ENCODE assay signal across 1 fruit fly cellular context in the genomic region with DNA sequence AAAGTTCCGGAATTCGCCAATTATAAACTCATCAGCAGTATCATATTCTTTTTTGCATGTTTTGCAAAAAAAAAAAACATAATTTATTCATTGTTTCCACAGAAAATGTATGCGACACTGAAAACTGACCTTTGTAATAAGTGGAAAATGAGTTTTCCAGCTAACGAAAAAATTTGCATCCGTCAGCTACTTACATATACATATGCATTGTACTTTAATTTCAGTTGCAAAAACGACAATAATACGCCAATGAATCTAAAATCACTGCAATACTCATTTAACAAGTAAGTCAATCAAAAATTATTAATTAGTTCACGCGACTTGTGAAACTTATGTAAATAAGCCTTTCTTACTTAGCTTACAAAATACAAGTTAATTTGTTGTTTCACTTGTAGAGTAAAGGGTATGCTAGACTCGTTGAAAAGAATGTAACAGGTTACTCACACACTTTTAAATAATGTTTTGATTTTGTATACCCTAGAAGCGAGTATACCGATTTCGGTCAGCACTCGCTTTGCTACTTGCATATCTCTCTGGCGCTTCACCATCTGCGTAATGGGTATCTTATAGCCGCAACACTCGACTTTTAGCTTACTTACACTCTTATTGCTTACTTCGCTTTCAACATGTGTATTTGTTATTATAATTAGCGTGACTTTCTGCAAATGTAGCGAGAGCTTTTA.
TF ChIP-seq lines count a peak whose summit lies in the region.

No protein-coding gene starts in this region.

TF ChIP-seq in whole organism, embryonic, 481 proteins besides CTCF, POLR2A, EP300 and RAD21 (continued from another document and continues in another):
- peak; percentile 38 for TF ChIP-seq CG7786 (GFP tag; optimal IDR thresholded peaks at IDR 0.05; lab: Kevin White, UChicago)
- TF ChIP-seq mam (GFP tag; optimal IDR thresholded peaks at IDR 0.05; lab: Kevin White, UChicago) = peak; percentile 42
- TF ChIP-seq CkIIα-i1 (GFP tag; IDR thresholded peaks at IDR 0.05; lab: Robert Waterston, UW) = no peak
- TF ChIP-seq B-H2 (GFP tag; optimal IDR thresholded peaks at IDR 0.05; lab: Kevin White, UChicago) = no peak
- TF ChIP-seq CG10654 (GFP tag; optimal IDR thresholded peaks at IDR 0.05; lab: Kevin White, UChicago) = peak; percentile 22
- no peak for TF ChIP-seq hbn (GFP tag; IDR thresholded peaks at IDR 0.05; lab: Robert Waterston, UW; ENCODE audit: partially characterized antibody)
- TF ChIP-seq stc (GFP tag; IDR thresholded peaks at IDR 0.05; lab: Robert Waterston, UW) = no peak
- TF ChIP-seq CG15601 (tag; optimal IDR thresholded peaks at IDR 0.05; lab: Kevin White, UChicago) = no peak
- TF ChIP-seq CG12942 (GFP tag; optimal IDR thresholded peaks at IDR 0.05; lab: Kevin White, UChicago) = no peak
- no peak for TF ChIP-seq HLHmδ (GFP tag; optimal IDR thresholded peaks at IDR 0.05; lab: Kevin White, UChicago)
- peak; percentile 86 for TF ChIP-seq Med (GFP tag; lab: Kevin White, UChicago)
- TF ChIP-seq NC2α (GFP tag; optimal IDR thresholded peaks at IDR 0.05; lab: Kevin White, UChicago) = no peak
- TF ChIP-seq salm (tag; optimal IDR thresholded peaks at IDR 0.05; lab: Kevin White, UChicago) = no peak
- TF ChIP-seq lmd (GFP tag; IDR thresholded peaks at IDR 0.05; lab: Robert Waterston, UW) = peak; percentile 32; the same call in 1 of the 2 replicates
- TF ChIP-seq sna (GFP tag; IDR thresholded peaks at IDR 0.05; lab: Robert Waterston, UW; ENCODE audit: partially characterized antibody) = no peak
- no peak for TF ChIP-seq vfl (GFP tag; optimal IDR thresholded peaks at IDR 0.05; lab: Kevin White, UChicago)
- TF ChIP-seq CG16863 (GFP tag; optimal IDR thresholded peaks at IDR 0.05; lab: Kevin White, UChicago) = no peak
- no peak for TF ChIP-seq gcm (GFP tag; optimal IDR thresholded peaks at IDR 0.05; lab: Kevin White, UChicago)
- TF ChIP-seq zfh2 (GFP tag; optimal IDR thresholded peaks at IDR 0.05; lab: Kevin White, UChicago) = peak; percentile 29
- no peak for TF ChIP-seq BEAF-32 (GFP tag; optimal IDR thresholded peaks at IDR 0.05; lab: Kevin White, UChicago)
- TF ChIP-seq her (GFP tag; optimal IDR thresholded peaks at IDR 0.05; lab: Kevin White, UChicago) = no peak
- TF ChIP-seq al (GFP tag; IDR thresholded peaks at IDR 0.05; lab: Robert Waterston, UW) = no peak
- TF ChIP-seq Elba2 (GFP tag; optimal IDR thresholded peaks at IDR 0.05; lab: Kevin White, UChicago) = no peak
- no peak for TF ChIP-seq bigmax (GFP tag; optimal IDR thresholded peaks at IDR 0.05; lab: Kevin White, UChicago)
- TF ChIP-seq org-1 (GFP tag; optimal IDR thresholded peaks at IDR 0.05; lab: Kevin White, UChicago) = no peak
- no peak for TF ChIP-seq fu2 (GFP tag; optimal IDR thresholded peaks at IDR 0.05; lab: Kevin White, UChicago)
- no peak for TF ChIP-seq CG8478 (optimal IDR thresholded peaks at IDR 0.05; lab: Kevin White, UChicago)
- TF ChIP-seq Xrp1 (GFP tag; IDR thresholded peaks at IDR 0.05; lab: Robert Waterston, UW) = peak; percentile 64; the same call in 1 of the 2 replicates
- no peak for TF ChIP-seq Adf1 (GFP tag; IDR thresholded peaks at IDR 0.05; lab: Robert Waterston, UW)
- TF ChIP-seq CG18476 (GFP tag; optimal IDR thresholded peaks at IDR 0.05; lab: Kevin White, UChicago) = no peak
- TF ChIP-seq da (GFP tag; optimal IDR thresholded peaks at IDR 0.05; lab: Kevin White, UChicago) = no peak
- TF ChIP-seq seq (GFP tag; IDR thresholded peaks at IDR 0.05; lab: Robert Waterston, UW) = no peak
- TF ChIP-seq CG32772 (GFP tag; IDR thresholded peaks at IDR 0.05; lab: Robert Waterston, UW) = peak; percentile 50
- no peak for TF ChIP-seq Max (GFP tag; optimal IDR thresholded peaks at IDR 0.05; lab: Kevin White, UChicago)
- TF ChIP-seq Dll (GFP tag; IDR thresholded peaks at IDR 0.05; lab: Robert Waterston, UW; ENCODE audit: partially characterized antibody) = no peak
- no peak for TF ChIP-seq dm (GFP tag; optimal IDR thresholded peaks at IDR 0.05; lab: Kevin White, UChicago)
- no peak for TF ChIP-seq Scr (GFP tag; IDR thresholded peaks at IDR 0.05; lab: Robert Waterston, UW; ENCODE audit: partially characterized antibody)
- no peak for TF ChIP-seq Fer1 (GFP tag; optimal IDR thresholded peaks at IDR 0.05; lab: Kevin White, UChicago)
- TF ChIP-seq CG12391 (tag; optimal IDR thresholded peaks at IDR 0.05; lab: Kevin White, UChicago) = peak; percentile 16
- no peak for TF ChIP-seq NfI (GFP tag; optimal IDR thresholded peaks at IDR 0.05; lab: Kevin White, UChicago)
- TF ChIP-seq abd-A (tag; optimal IDR thresholded peaks at IDR 0.05; lab: Kevin White, UChicago) = no peak
- TF ChIP-seq dmrt11E (tag; optimal IDR thresholded peaks at IDR 0.05; lab: Kevin White, UChicago) = peak; percentile 32
- no peak for TF ChIP-seq CG13624 (GFP tag; optimal IDR thresholded peaks at IDR 0.05; lab: Kevin White, UChicago)
- no peak for TF ChIP-seq CG11504 (tag; optimal IDR thresholded peaks at IDR 0.05; lab: Kevin White, UChicago)
- TF ChIP-seq ase (GFP tag; IDR thresholded peaks at IDR 0.05; lab: Robert Waterston, UW) = 0 out of 3 replicates have a peak, but pooled peaks have one; percentile 21
- no peak for TF ChIP-seq CG7839 (tag; optimal IDR thresholded peaks at IDR 0.05; lab: Kevin White, UChicago)
- no peak for TF ChIP-seq Lhr (GFP tag; optimal IDR thresholded peaks at IDR 0.05; lab: Kevin White, UChicago)
- TF ChIP-seq gsb (GFP tag; IDR thresholded peaks at IDR 0.05; lab: Robert Waterston, UW) = no peak
- TF ChIP-seq Usf (GFP tag; optimal IDR thresholded peaks at IDR 0.05; lab: Kevin White, UChicago) = no peak
- TF ChIP-seq nerfin-1 (tag; optimal IDR thresholded peaks at IDR 0.05; lab: Kevin White, UChicago) = no peak
- TF ChIP-seq vvl (GFP tag; IDR thresholded peaks at IDR 0.05; lab: Robert Waterston, UW) = peak; percentile 20; the same call in 1 of the 2 replicates
- TF ChIP-seq lbe (GFP tag; optimal IDR thresholded peaks at IDR 0.05; lab: Kevin White, UChicago) = peak; percentile 68
- TF ChIP-seq CG9817 (tag; optimal IDR thresholded peaks at IDR 0.05; lab: Kevin White, UChicago) = no peak
- no peak for TF ChIP-seq mirr (GFP tag; optimal IDR thresholded peaks at IDR 0.05; lab: Kevin White, UChicago)
- TF ChIP-seq fd64A (GFP tag; optimal IDR thresholded peaks at IDR 0.05; lab: Kevin White, UChicago) = no peak
- no peak for TF ChIP-seq CG9437 (GFP tag; optimal IDR thresholded peaks at IDR 0.05; lab: Kevin White, UChicago)
- peak; percentile 6 for TF ChIP-seq CG14710 (tag; optimal IDR thresholded peaks at IDR 0.05; lab: Kevin White, UChicago)
- TF ChIP-seq CG11696 (GFP tag; IDR thresholded peaks at IDR 0.05; lab: Robert Waterston, UW) = no peak
- no peak for TF ChIP-seq Vsx1 (GFP tag; optimal IDR thresholded peaks at IDR 0.05; lab: Kevin White, UChicago)
- no peak for TF ChIP-seq CG13775 (GFP tag; optimal IDR thresholded peaks at IDR 0.05; lab: Kevin White, UChicago)
- no peak for TF ChIP-seq CG30020 (tag; optimal IDR thresholded peaks at IDR 0.05; lab: Kevin White, UChicago)
- no peak for TF ChIP-seq corto (GFP tag; optimal IDR thresholded peaks at IDR 0.05; lab: Kevin White, UChicago)
- TF ChIP-seq amos (GFP tag; IDR thresholded peaks at IDR 0.05; lab: Robert Waterston, UW; ENCODE audit: partially characterized antibody) = no peak
- TF ChIP-seq CG32767 (GFP tag; IDR thresholded peaks at IDR 0.05; lab: Robert Waterston, UW) = no peak
- TF ChIP-seq wdn (GFP tag; IDR thresholded peaks at IDR 0.05; lab: Robert Waterston, UW) = no peak
- peak; percentile 16 for TF ChIP-seq nmo (GFP tag; optimal IDR thresholded peaks at IDR 0.05; lab: Kevin White, UChicago)
- TF ChIP-seq CG8924 (tag; optimal IDR thresholded peaks at IDR 0.05; lab: Kevin White, UChicago) = peak; percentile 23
- no peak for TF ChIP-seq ERR (GFP tag; optimal IDR thresholded peaks at IDR 0.05; lab: Kevin White, UChicago)
- TF ChIP-seq pfk (GFP tag; optimal IDR thresholded peaks at IDR 0.05; lab: Kevin White, UChicago) = no peak
- peak; percentile 22 for TF ChIP-seq Camta (GFP tag; optimal IDR thresholded peaks at IDR 0.05; lab: Kevin White, UChicago)
- TF ChIP-seq CG4617 (GFP tag; optimal IDR thresholded peaks at IDR 0.05; lab: Kevin White, UChicago; ENCODE audit: borderline replicate concordance) = no peak
- no peak for TF ChIP-seq CG1832 (GFP tag; optimal IDR thresholded peaks at IDR 0.05; lab: Kevin White, UChicago)
- TF ChIP-seq PHDP (tag; optimal IDR thresholded peaks at IDR 0.05; lab: Kevin White, UChicago) = no peak
- TF ChIP-seq Blimp-1 (GFP tag; optimal IDR thresholded peaks at IDR 0.05; lab: Kevin White, UChicago) = no peak
- no peak for TF ChIP-seq ash1 (GFP tag; optimal IDR thresholded peaks at IDR 0.05; lab: Kevin White, UChicago)
- peak; percentile 73 for TF ChIP-seq Drgx (GFP tag; IDR thresholded peaks at IDR 0.05; lab: Robert Waterston, UW)
- TF ChIP-seq Sry-β (GFP tag; optimal IDR thresholded peaks at IDR 0.05; lab: Kevin White, UChicago) = no peak
- no peak for TF ChIP-seq CG9727 (GFP tag; optimal IDR thresholded peaks at IDR 0.05; lab: Kevin White, UChicago)
- no peak for TF ChIP-seq ewg (GFP tag; optimal IDR thresholded peaks at IDR 0.05; lab: Kevin White, UChicago)
- TF ChIP-seq grn (GFP tag; optimal IDR thresholded peaks at IDR 0.05; lab: Kevin White, UChicago) = no peak
- TF ChIP-seq dimm (GFP tag; IDR thresholded peaks at IDR 0.05; lab: Robert Waterston, UW) = no peak
- peak; percentile 38 for TF ChIP-seq Ssrp (tag; optimal IDR thresholded peaks at IDR 0.05; lab: Kevin White, UChicago)
- TF ChIP-seq CG10366 (GFP tag; IDR thresholded peaks at IDR 0.05; lab: Robert Waterston, UW) = peak; percentile 32; the same call in 1 of the 2 replicates
- no peak for TF ChIP-seq HmgZ (tag; optimal IDR thresholded peaks at IDR 0.05; lab: Kevin White, UChicago)
- TF ChIP-seq Antp (GFP tag; optimal IDR thresholded peaks at IDR 0.05; lab: Kevin White, UChicago) = peak; percentile 34
- peak; percentile 26 for TF ChIP-seq CG8388 (GFP tag; optimal IDR thresholded peaks at IDR 0.05; lab: Kevin White, UChicago)
- no peak for TF ChIP-seq gcm2 (GFP tag; optimal IDR thresholded peaks at IDR 0.05; lab: Kevin White, UChicago)
- peak; percentile 14 for TF ChIP-seq tin (GFP tag; optimal IDR thresholded peaks at IDR 0.05; lab: Kevin White, UChicago)
- no peak for TF ChIP-seq unc-4 (GFP tag; IDR thresholded peaks at IDR 0.05; lab: Robert Waterston, UW; ENCODE audit: partially characterized antibody)
- no peak for TF ChIP-seq MESR4 (GFP tag; optimal IDR thresholded peaks at IDR 0.05; lab: Kevin White, UChicago)
- no peak for TF ChIP-seq Hmx (GFP tag; optimal IDR thresholded peaks at IDR 0.05; lab: Kevin White, UChicago)
- TF ChIP-seq CG10462 (GFP tag; optimal IDR thresholded peaks at IDR 0.05; lab: Kevin White, UChicago) = no peak
- TF ChIP-seq ham (GFP tag; IDR thresholded peaks at IDR 0.05; lab: Robert Waterston, UW) = no peak
- TF ChIP-seq Hr51 (GFP tag; optimal IDR thresholded peaks at IDR 0.05; lab: Kevin White, UChicago) = no peak
- no peak for TF ChIP-seq CG5953 (GFP tag; IDR thresholded peaks at IDR 0.05; lab: Robert Waterston, UW)
- TF ChIP-seq Hmr (GFP tag; optimal IDR thresholded peaks at IDR 0.05; lab: Kevin White, UChicago) = no peak
- no peak for TF ChIP-seq ems (GFP tag; optimal IDR thresholded peaks at IDR 0.05; lab: Kevin White, UChicago)
- TF ChIP-seq Gug (GFP tag; IDR thresholded peaks at IDR 0.05; lab: Robert Waterston, UW) = no peak; the same call in 3 of the 4 replicates
- no peak for TF ChIP-seq CG4404 (GFP tag; IDR thresholded peaks at IDR 0.05; lab: Robert Waterston, UW)
- TF ChIP-seq tgo (GFP tag; IDR thresholded peaks at IDR 0.05; lab: Robert Waterston, UW) = no peak
- TF ChIP-seq Rx (GFP tag; IDR thresholded peaks at IDR 0.05; lab: Robert Waterston, UW) = no peak
- TF ChIP-seq HmgD (GFP tag; optimal IDR thresholded peaks at IDR 0.05; lab: Kevin White, UChicago) = no peak
- TF ChIP-seq CG31365 (tag; optimal IDR thresholded peaks at IDR 0.05; lab: Kevin White, UChicago) = no peak
- TF ChIP-seq Mrtf (GFP tag; IDR thresholded peaks at IDR 0.05; lab: Robert Waterston, UW) = no peak
- TF ChIP-seq CG18764 (GFP tag; optimal IDR thresholded peaks at IDR 0.05; lab: Kevin White, UChicago) = no peak
- no peak for TF ChIP-seq bbx (GFP tag; IDR thresholded peaks at IDR 0.05; lab: Robert Waterston, UW; ENCODE audit: partially characterized antibody)
- no peak for TF ChIP-seq CG2202 (tag; optimal IDR thresholded peaks at IDR 0.05; lab: Kevin White, UChicago)
- no peak for TF ChIP-seq Meics (GFP tag; optimal IDR thresholded peaks at IDR 0.05; lab: Kevin White, UChicago)
- no peak for TF ChIP-seq CG9932 (GFP tag; IDR thresholded peaks at IDR 0.05; lab: Robert Waterston, UW)
- no peak for TF ChIP-seq ap (GFP tag; IDR thresholded peaks at IDR 0.05; lab: Robert Waterston, UW)
- TF ChIP-seq sc (optimal IDR thresholded peaks at IDR 0.05; lab: Kevin White, UChicago) = no peak
- no peak for TF ChIP-seq sc (GFP tag; optimal IDR thresholded peaks at IDR 0.05; lab: Kevin White, UChicago)
- TF ChIP-seq btn (GFP tag; optimal IDR thresholded peaks at IDR 0.05; lab: Kevin White, UChicago) = no peak
- no peak for TF ChIP-seq pan (optimal IDR thresholded peaks at IDR 0.05; lab: Kevin White, UChicago)
- peak in 1 of 2 experiments; percentile 15 for TF ChIP-seq pan (GFP tag; optimal IDR thresholded peaks at IDR 0.05 in 1 of 2, IDR thresholded peaks at IDR 0.05 in 1 of 2)
- TF ChIP-seq psq (GFP tag; optimal IDR thresholded peaks at IDR 0.05; lab: Kevin White, UChicago) = no peak
- no peak for TF ChIP-seq ro (GFP tag; IDR thresholded peaks at IDR 0.05; lab: Robert Waterston, UW)
- TF ChIP-seq CG6683 (GFP tag; optimal IDR thresholded peaks at IDR 0.05; lab: Kevin White, UChicago) = no peak
- no peak for TF ChIP-seq shn (GFP tag; optimal IDR thresholded peaks at IDR 0.05; lab: Kevin White, UChicago)
- TF ChIP-seq CG12219 (GFP tag; optimal IDR thresholded peaks at IDR 0.05; lab: Kevin White, UChicago) = no peak
- no peak for TF ChIP-seq CG43689 (GFP tag; IDR thresholded peaks at IDR 0.05; lab: Robert Waterston, UW)
- TF ChIP-seq caup (GFP tag; optimal IDR thresholded peaks at IDR 0.05; lab: Kevin White, UChicago; ENCODE audit: severe bottlenecking) = no peak
- TF ChIP-seq CG10543 (GFP tag; optimal IDR thresholded peaks at IDR 0.05; lab: Kevin White, UChicago) = no peak
- no peak for TF ChIP-seq gem (tag; optimal IDR thresholded peaks at IDR 0.05; lab: Kevin White, UChicago)
- TF ChIP-seq Oli (tag; optimal IDR thresholded peaks at IDR 0.05; lab: Kevin White, UChicago) = no peak
- TF ChIP-seq Neu2 (GFP tag; optimal IDR thresholded peaks at IDR 0.05; lab: Kevin White, UChicago; ENCODE audit: borderline replicate concordance) = no peak
- TF ChIP-seq disco-r (GFP tag; optimal IDR thresholded peaks at IDR 0.05; lab: Kevin White, UChicago) = no peak
- peak; percentile 45; the same call in 1 of the 2 replicates for TF ChIP-seq CG6689 (GFP tag; IDR thresholded peaks at IDR 0.05; lab: Robert Waterston, UW)
